Fruit fly (Drosophila melanogaster) whole organism, adult: ENCODE measurements around the gene pch2.

ENCODE experiments used
- CG11617 ChIP-seq: fragments of 200-800 bp; sonication (Bioruptor generic); optimal IDR thresholded peaks from 2 replicates; lab custom pipeline; 2017; ENCODE audit warnings: mild to moderate bottlenecking, missing biosample characterization, missing genetic modification reagents, missing genetic modification characterization
- CG12768 ChIP-seq: fragments of 200-800 bp; sonication (Bioruptor generic); optimal IDR thresholded peaks from 2 replicates; lab custom pipeline; 2017; ENCODE audit warnings: missing biosample characterization, missing genetic modification characterization, mild to moderate bottlenecking, moderate library complexity, missing genetic modification reagents
- CG14711 ChIP-seq: fragments of 200-800 bp; sonication (Bioruptor generic); optimal IDR thresholded peaks from 2 replicates; lab custom pipeline; 2018; ENCODE audit warnings: missing biosample characterization, mild to moderate bottlenecking, missing genetic modification characterization, moderate library complexity
- CG1620 ChIP-seq: fragments of 200-800 bp; sonication (Bioruptor generic); optimal IDR thresholded peaks from 2 replicates; lab custom pipeline; 2016; ENCODE audit warnings: missing biosample characterization, missing genetic modification characterization
- CG33017 ChIP-seq: fragments of 200-800 bp; sonication (Bioruptor generic); optimal IDR thresholded peaks from 2 replicates; lab custom pipeline; 2018; ENCODE audit warnings: missing biosample characterization, mild to moderate bottlenecking, missing genetic modification characterization, moderate library complexity
- CG5204 ChIP-seq: fragments of 200-800 bp; sonication (Bioruptor generic); optimal IDR thresholded peaks from 2 replicates; lab custom pipeline; 2016; ENCODE audit warnings: missing biosample characterization, missing genetic modification characterization
- CG7045 ChIP-seq: fragments of 200-800 bp; sonication (Bioruptor generic); optimal IDR thresholded peaks from 2 replicates; lab custom pipeline; 2017; ENCODE audit warnings: missing biosample characterization, mild to moderate bottlenecking, missing genetic modification characterization
- CG7101 ChIP-seq: fragments of 200-800 bp; sonication (Bioruptor generic); optimal IDR thresholded peaks from 2 replicates; lab custom pipeline; 2018; ENCODE audit warnings: missing biosample characterization, mild to moderate bottlenecking, missing genetic modification characterization, moderate library complexity
- Clk ChIP-seq: fragments of 200-800 bp; sonication (Bioruptor generic); optimal IDR thresholded peaks from 2 replicates; lab custom pipeline; 2017; ENCODE audit warnings: missing biosample characterization, missing genetic modification characterization
- Crg-1 ChIP-seq: fragments of 200-800 bp; sonication (Bioruptor generic); optimal IDR thresholded peaks from 2 replicates; lab custom pipeline; 2016; ENCODE audit warnings: missing biosample characterization, missing genetic modification characterization
- Hr96 ChIP-seq: fragments of 200-800 bp; sonication (Bioruptor generic); optimal IDR thresholded peaks from 2 replicates; lab custom pipeline; 2016; ENCODE audit warnings: missing biosample characterization, missing genetic modification characterization
- Mnt ChIP-seq: fragments of 200-800 bp; sonication (Bioruptor generic); optimal IDR thresholded peaks from 2 replicates; lab custom pipeline; 2016; ENCODE audit warnings: missing biosample characterization, mild to moderate bottlenecking, missing genetic modification characterization
- bab1 ChIP-seq: fragments of 200-800 bp; sonication (Bioruptor generic); optimal IDR thresholded peaks from 3 replicates; lab custom pipeline; 2019; ENCODE audit warnings: missing biosample characterization, mild to moderate bottlenecking, missing genetic modification characterization, moderate library complexity
- cic ChIP-seq: fragments of 200-800 bp; sonication (Bioruptor generic); optimal IDR thresholded peaks from 2 replicates; lab custom pipeline; 2017; ENCODE audit warnings: missing biosample characterization, mild to moderate bottlenecking, missing genetic modification characterization, moderate library complexity
- cnc ChIP-seq, 2 experiments: fragments of >200 bp; optimal IDR thresholded peaks; 2 replicates each; lab custom pipeline; 2017
- kay ChIP-seq: fragments of 200-800 bp; sonication (Bioruptor generic); peaks from one replicate; lab custom pipeline; 2016; ENCODE audit warnings: missing biosample characterization, missing genetic modification characterization, borderline replicate concordance
- ovo ChIP-seq: fragments of 200-800 bp; sonication (Bioruptor generic); optimal IDR thresholded peaks from 2 replicates; lab custom pipeline; 2016; ENCODE audit warnings: missing biosample characterization, missing genetic modification characterization
- pad ChIP-seq: fragments of 200-800 bp; sonication (Bioruptor generic); optimal IDR thresholded peaks from 3 replicates; lab custom pipeline; 2017; ENCODE audit warnings: missing biosample characterization, missing genetic modification characterization, mild to moderate bottlenecking, moderate library complexity, missing genetic modification reagents
- tj ChIP-seq: fragments of 200-800 bp; sonication (Bioruptor generic); optimal IDR thresholded peaks from 3 replicates; lab custom pipeline; 2017; ENCODE audit warnings: missing biosample characterization, mild to moderate bottlenecking, missing genetic modification characterization, moderate library complexity
- toe ChIP-seq: fragments of 200-800 bp; sonication (Bioruptor generic); optimal IDR thresholded peaks from 2 replicates; lab custom pipeline; 2016; ENCODE audit warnings: missing biosample characterization, missing genetic modification characterization

Gene pch2

DNA sequence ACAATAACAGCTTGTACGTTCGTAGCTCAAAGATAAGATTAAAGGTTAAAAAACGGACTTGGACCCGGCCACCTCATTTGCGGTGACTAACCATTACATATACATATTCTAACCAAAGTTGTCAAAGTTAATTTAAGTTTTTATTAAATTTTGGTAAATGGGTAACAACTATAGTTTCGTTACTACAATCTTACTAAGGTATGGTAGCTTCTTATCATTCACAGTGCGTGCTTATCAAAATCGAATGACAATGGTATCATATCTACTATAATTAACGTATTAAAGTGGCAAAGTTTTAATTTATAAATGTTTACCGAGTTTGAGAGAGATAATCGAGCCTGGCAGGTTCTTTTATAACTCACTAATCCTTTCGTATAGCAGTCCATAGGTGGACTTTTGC is 42.4 kb downstream of the pch2 start:
- no peak for TF ChIP-seq CG7045 (GFP tag; lab: Kevin White, UChicago)
- TF ChIP-seq CG7101 = no peak
- no peak for TF ChIP-seq cic (GFP tag; lab: Kevin White, UChicago)
- no peak for TF ChIP-seq CG11617 (GFP tag; lab: Kevin White, UChicago)
- TF ChIP-seq CG14711 (tag; lab: Kevin White, UChicago) = no peak
- no peak for TF ChIP-seq CG33017
- no peak for TF ChIP-seq pad (GFP tag; lab: Kevin White, UChicago)
- TF ChIP-seq kay (GFP tag; lab: Kevin White, UChicago) = no peak
- no peak for TF ChIP-seq Crg-1 (GFP tag; lab: Kevin White, UChicago)
- no peak for TF ChIP-seq CG5204 (GFP tag; lab: Kevin White, UChicago)
- no peak for TF ChIP-seq tj (GFP tag; lab: Kevin White, UChicago)
- TF ChIP-seq Hr96 = no peak
- no peak for TF ChIP-seq cnc (optimal IDR thresholded peaks at IDR 0.05; lab: Kevin White, UChicago)
- no peak for TF ChIP-seq CG1620 (GFP tag; lab: Kevin White, UChicago)
- TF ChIP-seq Clk (GFP tag; lab: Kevin White, UChicago) = no peak
- no peak for TF ChIP-seq toe (GFP tag; lab: Kevin White, UChicago)
- TF ChIP-seq ovo (GFP tag; lab: Kevin White, UChicago) = no peak
- no peak for TF ChIP-seq Mnt (GFP tag; lab: Kevin White, UChicago)
- no peak for TF ChIP-seq bab1
- no peak for TF ChIP-seq CG12768 (GFP tag; lab: Kevin White, UChicago)

DNA sequence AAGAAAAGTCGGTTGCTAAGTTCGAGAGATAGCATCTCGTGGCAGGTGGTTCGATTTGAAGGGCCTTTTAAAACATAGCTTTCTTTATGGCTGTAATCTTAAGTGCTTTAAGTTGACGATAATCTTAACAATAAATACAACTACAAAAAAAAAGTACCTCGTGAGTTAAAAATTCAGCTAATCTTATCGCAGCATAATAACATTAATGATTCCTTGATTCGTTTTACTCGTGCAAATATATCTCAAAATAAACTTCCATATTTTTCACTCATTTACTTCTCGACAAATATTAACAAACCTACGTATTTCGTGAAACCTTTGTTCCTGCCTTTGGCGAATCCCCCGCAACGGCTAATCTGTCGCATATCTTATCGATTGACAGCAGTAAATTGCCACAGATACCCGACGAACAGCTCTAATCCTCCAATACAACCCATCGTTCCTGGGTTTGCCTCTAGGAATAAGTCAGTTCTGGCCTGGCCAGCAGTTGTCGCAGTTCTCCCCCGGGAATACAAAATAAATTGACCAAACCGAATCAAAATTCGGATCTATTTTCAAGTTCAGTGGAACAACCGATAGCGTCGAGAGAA is 42.9 kb downstream of the pch2 start:
- TF ChIP-seq Hr96 = no peak
- TF ChIP-seq CG1620 (GFP tag; lab: Kevin White, UChicago) = no peak
- no peak for TF ChIP-seq CG33017
- TF ChIP-seq ovo (GFP tag; lab: Kevin White, UChicago) = no peak
- no peak for TF ChIP-seq cnc (optimal IDR thresholded peaks at IDR 0.05; lab: Kevin White, UChicago)
- no peak for TF ChIP-seq bab1
- no peak for TF ChIP-seq CG7045 (GFP tag; lab: Kevin White, UChicago)
- no peak for TF ChIP-seq cic (GFP tag; lab: Kevin White, UChicago)

DNA sequence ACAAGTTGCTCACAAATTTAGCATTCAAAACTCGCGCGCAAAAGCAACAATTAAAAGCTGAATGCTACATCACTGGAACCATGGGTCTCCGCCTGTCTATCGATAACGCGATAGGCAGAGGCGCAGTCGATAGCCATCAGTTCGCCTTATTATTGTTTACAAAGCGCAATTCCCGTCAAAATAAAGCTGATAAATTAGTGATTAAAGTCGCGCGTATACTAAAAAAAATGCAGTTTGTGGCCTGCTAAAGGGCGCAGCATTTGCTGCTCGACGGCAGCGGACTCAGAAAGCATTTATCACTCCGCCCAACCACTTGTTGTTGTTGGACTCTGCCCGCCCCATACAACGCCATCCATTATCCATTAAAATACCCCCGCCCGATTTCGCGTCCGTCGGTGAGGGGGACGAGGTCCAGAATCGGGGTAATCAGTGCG is 43.8 kb downstream of the pch2 start, which contains the start of gene CG11737:
TSS of gene CG11737 (plus strand) at position 117 of the 434 bp plus-strand sequence.
- TF ChIP-seq CG11617 (GFP tag; lab: Kevin White, UChicago) (no peak), kay (GFP tag; lab: Kevin White, UChicago) (no peak), CG7101 (no peak), bab1 (no peak), toe (GFP tag; lab: Kevin White, UChicago) (peak; percentile 34), CG14711 (tag; lab: Kevin White, UChicago) (no peak), CG12768 (GFP tag; lab: Kevin White, UChicago) (peak; percentile 22), CG7045 (GFP tag; lab: Kevin White, UChicago) (no peak), CG1620 (GFP tag; lab: Kevin White, UChicago) (no peak), Clk (GFP tag; lab: Kevin White, UChicago) (no peak), cnc (optimal IDR thresholded peaks at IDR 0.05; lab: Kevin White, UChicago) (no peak), Hr96 (peak; percentile 20), CG33017 (no peak), Crg-1 (GFP tag; lab: Kevin White, UChicago) (no peak), CG5204 (GFP tag; lab: Kevin White, UChicago) (no peak), Mnt (GFP tag; lab: Kevin White, UChicago) (peak; percentile 5), ovo (GFP tag; lab: Kevin White, UChicago) (no peak), tj (GFP tag; lab: Kevin White, UChicago) (no peak), cic (GFP tag; lab: Kevin White, UChicago) (no peak), pad (GFP tag; lab: Kevin White, UChicago) (no peak)

DNA sequence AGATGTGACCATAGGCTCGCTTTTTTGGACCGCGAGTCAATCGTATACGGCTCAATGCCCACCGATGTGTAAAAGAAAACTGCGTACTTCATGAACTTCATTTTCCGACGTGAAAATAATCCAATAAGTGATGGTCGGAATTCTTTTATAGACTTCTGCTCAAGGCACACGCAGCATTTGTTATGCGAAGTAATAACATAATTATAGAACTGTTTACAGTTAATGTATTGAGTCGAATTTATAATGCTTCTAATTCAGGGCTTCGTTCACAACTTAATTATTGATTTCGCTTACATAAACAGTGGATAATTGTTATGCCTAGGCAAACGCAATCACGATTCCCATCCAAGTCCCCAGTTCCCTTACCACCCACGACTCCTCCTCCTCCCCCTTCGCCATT is 48.6 kb downstream of the pch2 start, which contains the start of gene Or85c:
TSS of gene Or85c (minus strand) at position 101 of the 400 bp plus-strand sequence.
- TF ChIP-seq Mnt (GFP tag; lab: Kevin White, UChicago) = no peak
- TF ChIP-seq CG7045 (GFP tag; lab: Kevin White, UChicago) = no peak

DNA sequence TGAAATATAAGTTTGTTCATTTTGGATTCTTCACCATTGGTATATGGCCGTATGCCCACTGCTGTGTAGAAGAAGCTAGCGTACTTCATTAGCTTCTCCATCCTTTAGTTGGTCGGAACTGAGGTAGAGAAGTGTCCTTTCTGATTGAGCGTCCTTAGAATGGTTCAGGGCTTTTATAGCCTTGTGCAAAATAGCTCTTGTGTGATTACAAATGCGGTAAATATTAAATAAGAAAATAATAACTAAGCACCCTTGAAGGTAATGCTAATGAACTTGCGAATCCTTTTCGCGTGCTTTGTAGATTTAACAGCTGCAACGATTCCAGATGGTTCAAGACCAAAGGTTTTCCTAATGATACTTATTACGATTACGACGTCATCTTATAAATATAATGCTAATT is 50.3 kb downstream of the pch2 start, which contains the start of gene Or85b:
TSS of gene Or85b (minus strand) at position 101 of the 400 bp plus-strand sequence.
- no peak for TF ChIP-seq tj (GFP tag; lab: Kevin White, UChicago)
- no peak for TF ChIP-seq pad (GFP tag; lab: Kevin White, UChicago)
- no peak for TF ChIP-seq CG14711 (tag; lab: Kevin White, UChicago)
- TF ChIP-seq CG7045 (GFP tag; lab: Kevin White, UChicago) = no peak
- TF ChIP-seq CG1620 (GFP tag; lab: Kevin White, UChicago) = no peak
- no peak for TF ChIP-seq cic (GFP tag; lab: Kevin White, UChicago)
- no peak for TF ChIP-seq Mnt (GFP tag; lab: Kevin White, UChicago)
- no peak for TF ChIP-seq ovo (GFP tag; lab: Kevin White, UChicago)
- no peak for TF ChIP-seq CG11617 (GFP tag; lab: Kevin White, UChicago)
- no peak for TF ChIP-seq CG7101
- TF ChIP-seq cnc (optimal IDR thresholded peaks at IDR 0.05; lab: Kevin White, UChicago) = no peak
- no peak for TF ChIP-seq Hr96
- TF ChIP-seq bab1 = no peak
